Worm (Caenorhabditis elegans) whole organism, L4 larva: ENCODE measurements around the gene Y49E10.25.

Experiments
- F10B5.3 ChIP-seq: sonication (generic microtip); optimal IDR thresholded peaks from 2 replicates; lab custom pipeline; 2016; ENCODE audit warnings: mild to moderate bottlenecking, missing genetic modification characterization, missing compliant biosample characterization
- F44E2.7 ChIP-seq: fragments of 200-800 bp; sonication (Bioruptor generic); IDR thresholded peaks from 2 replicates; pipeline ENCODE4 v2.1.2; 2022; ENCODE audit warnings: missing genetic modification characterization, missing compliant biosample characterization
- F49E8.2 ChIP-seq: sonication (generic microtip); optimal IDR thresholded peaks from 2 replicates; lab custom pipeline; 2016; ENCODE audit warnings: missing compliant biosample characterization, mild to moderate bottlenecking, missing genetic modification characterization, borderline replicate concordance
- T20F7.1 ChIP-seq: fragments of 200-800 bp; sonication (Bioruptor generic); optimal IDR thresholded peaks from 2 replicates; lab custom pipeline; 2018; ENCODE audit warnings: mild to moderate bottlenecking, missing genetic modification characterization, missing compliant biosample characterization
- T26A8.4 ChIP-seq: fragments of 200-800 bp; sonication (Bioruptor generic); IDR thresholded peaks from 2 replicates; pipeline ENCODE4 v1.3.6; 2022; ENCODE audit warnings: missing genetic modification characterization, missing compliant biosample characterization
- Y105C5A.15 ChIP-seq: fragments of 200-800 bp; sonication (Bioruptor generic); IDR thresholded peaks from 2 replicates; pipeline ENCODE4 v1.3.6; 2022; ENCODE audit warnings: missing genetic modification characterization, missing compliant biosample characterization
- Y5F2A.4 ChIP-seq: fragments of 200-800 bp; sonication (Bioruptor generic); optimal IDR thresholded peaks from 2 replicates; lab custom pipeline; 2018; ENCODE audit warnings: mild to moderate bottlenecking, missing genetic modification characterization, missing compliant biosample characterization
- ZK337.2 ChIP-seq: fragments of 200-800 bp; sonication (Bioruptor generic); IDR thresholded peaks from 2 replicates; pipeline ENCODE4 v1.3.6; 2022; ENCODE audit warnings: missing genetic modification reagents, missing genetic modification characterization, missing compliant biosample characterization
- ZK546.5 ChIP-seq, 2 experiments: sonication (generic microtip); optimal IDR thresholded peaks; 2 replicates each; lab custom pipeline; 2017; ENCODE audit warnings: missing biosample characterization in 2 of 2, missing genetic modification characterization in 2 of 2
- aha-1 ChIP-seq: fragments of 150-350 bp; peaks from one replicate; lab custom pipeline; 2014; ENCODE audit warnings: missing biosample characterization, missing genetic modification characterization
- ama-1 ChIP-seq: fragments of 150-350 bp; optimal IDR thresholded peaks from 2 replicates; lab custom pipeline; 2014; ENCODE audit warnings: inconsistent platforms, mixed read lengths
- ces-1 ChIP-seq: fragments of 150-350 bp; sonication (generic microtip); optimal IDR thresholded peaks from 4 replicates; lab custom pipeline; 2014; ENCODE audit warnings: missing biosample characterization, missing genetic modification reagents, missing genetic modification characterization
- ctbp-1 ChIP-seq: fragments of 200-800 bp; sonication (Bioruptor generic); IDR thresholded peaks from 2 replicates; pipeline ENCODE4 v1.3.6; 2022; ENCODE audit warnings: missing genetic modification reagents, missing genetic modification characterization, missing compliant biosample characterization
- daf-16 ChIP-seq, 3 experiments: sonication (generic microtip); optimal IDR thresholded peaks; 2 replicates each; lab custom pipeline; 2016 to 2017; ENCODE audit warnings: missing genetic modification characterization in 3 of 3, missing genetic modification reagents in 3 of 3, mild to moderate bottlenecking in 2 of 3, missing compliant biosample characterization in 2 of 3, missing biosample characterization in 1 of 3, moderate library complexity in 1 of 3
- dmd-8 ChIP-seq: fragments of 200-800 bp; sonication (Bioruptor generic); IDR thresholded peaks from 2 replicates; pipeline ENCODE4 v1.3.6; 2022; ENCODE audit warnings: missing genetic modification characterization, missing compliant biosample characterization
- hif-1 ChIP-seq, 2 experiments: sonication (generic microtip); optimal IDR thresholded peaks; 2 replicates each; lab custom pipeline; 2016 to 2017; ENCODE audit warnings: missing compliant biosample characterization in 2 of 2, missing genetic modification characterization in 2 of 2, missing genetic modification reagents in 2 of 2, missing genotype in 2 of 2, mild to moderate bottlenecking in 1 of 2
- hlh-11 ChIP-seq: fragments of 200-800 bp; sonication (Bioruptor generic); optimal IDR thresholded peaks from 2 replicates; lab custom pipeline; 2018; ENCODE audit warnings: mild to moderate bottlenecking, missing genetic modification characterization, missing compliant biosample characterization
- hmg-1.1 ChIP-seq: fragments of 200-800 bp; sonication (Bioruptor generic); IDR thresholded peaks from 2 replicates; pipeline ENCODE4 v1.3.6; 2022; ENCODE audit warnings: missing genetic modification reagents, missing genetic modification characterization, missing compliant biosample characterization
- lin-1 ChIP-seq: fragments of 200-800 bp; sonication (Bioruptor generic); IDR thresholded peaks from 2 replicates; pipeline ENCODE4 v1.3.6; 2022; ENCODE audit warnings: missing genetic modification reagents, missing genetic modification characterization, missing compliant biosample characterization
- lin-13 ChIP-seq: fragments of 150-350 bp; optimal IDR thresholded peaks from 2 replicates; lab custom pipeline; 2014; ENCODE audit warnings: missing biosample characterization, missing genetic modification reagents, missing genetic modification characterization
- lin-15B ChIP-seq: fragments of 150-350 bp; sonication (generic microtip); optimal IDR thresholded peaks from 3 replicates; lab custom pipeline; 2014; ENCODE audit warnings: missing biosample characterization, missing genetic modification characterization
- lin-39 ChIP-seq: fragments of 150-350 bp; optimal IDR thresholded peaks from 2 replicates; lab custom pipeline; 2014; ENCODE audit warnings: missing biosample characterization, missing genetic modification reagents, missing genetic modification characterization
- lir-3 ChIP-seq: sonication (generic microtip); optimal IDR thresholded peaks from 2 replicates; lab custom pipeline; 2016; ENCODE audit warnings: mild to moderate bottlenecking, missing genetic modification characterization, missing compliant biosample characterization
- lsy-2 ChIP-seq, 2 experiments: fragments of 150-350 bp in 1 of 2; sonication (generic microtip) in 1 of 2; optimal IDR thresholded peaks; 2 replicates each; lab custom pipeline; 2014 to 2017; ENCODE audit warnings: missing biosample characterization in 2 of 2, missing genetic modification characterization in 2 of 2
- madf-5 ChIP-seq, 2 experiments: fragments of 200-800 bp; sonication (Bioruptor generic); IDR thresholded peaks; 2 replicates each; pipeline ENCODE4 v1.3.6; 2022; ENCODE audit warnings: missing compliant biosample characterization in 2 of 2, missing genetic modification characterization in 2 of 2
- mdl-1 ChIP-seq, 2 experiments: fragments of 150-350 bp in 1 of 2; sonication (generic microtip) in 1 of 2; optimal IDR thresholded peaks; 2 replicates each; lab custom pipeline; 2014 to 2017; ENCODE audit warnings: missing biosample characterization in 2 of 2, missing genetic modification characterization in 2 of 2
- mdt-29 ChIP-seq: fragments of 200-800 bp; sonication (Bioruptor generic); IDR thresholded peaks from 2 replicates; pipeline ENCODE4 v1.3.6; 2022; ENCODE audit warnings: missing genetic modification reagents, missing genetic modification characterization, missing compliant biosample characterization
- mxl-2 ChIP-seq: fragments of 200-800 bp; sonication (Bioruptor generic); conservative IDR thresholded peaks from 2 replicates; pipeline ENCODE4 v1.3.6; 2022; ENCODE audit warnings: missing genetic modification reagents, missing genetic modification characterization, missing compliant biosample characterization
- nhr-10 ChIP-seq: fragments of 150-350 bp; optimal IDR thresholded peaks from 2 replicates; lab custom pipeline; 2014; ENCODE audit warnings: missing biosample characterization, missing genetic modification characterization
- nhr-102 ChIP-seq: sonication (generic microtip); optimal IDR thresholded peaks from 2 replicates; lab custom pipeline; 2016; ENCODE audit warnings: mild to moderate bottlenecking, missing genetic modification characterization, moderate library complexity, missing compliant biosample characterization
- nhr-111 ChIP-seq: fragments of 200-800 bp; sonication (Bioruptor generic); optimal IDR thresholded peaks from 2 replicates; lab custom pipeline; 2018; ENCODE audit warnings: mild to moderate bottlenecking, missing genetic modification characterization, missing compliant biosample characterization
- nhr-237 ChIP-seq: sonication (generic microtip); optimal IDR thresholded peaks from 2 replicates; lab custom pipeline; 2017; ENCODE audit warnings: missing biosample characterization, missing genetic modification characterization
- nhr-28 ChIP-seq: fragments of 150-350 bp; optimal IDR thresholded peaks from 2 replicates; lab custom pipeline; 2014; ENCODE audit warnings: missing biosample characterization, missing genetic modification characterization
- nhr-42 ChIP-seq: fragments of 200-800 bp; sonication (Bioruptor generic); IDR thresholded peaks from 2 replicates; pipeline ENCODE4 v1.3.6; 2022; ENCODE audit warnings: missing genetic modification characterization, missing compliant biosample characterization
- nhr-6 ChIP-seq: fragments of 150-350 bp; optimal IDR thresholded peaks from 2 replicates; lab custom pipeline; 2014; ENCODE audit warnings: missing biosample characterization, missing genetic modification characterization
- nhr-76 ChIP-seq: fragments of 150-350 bp; optimal IDR thresholded peaks from 2 replicates; lab custom pipeline; 2014; ENCODE audit warnings: missing biosample characterization, missing genetic modification characterization
- pha-4 ChIP-seq, 2 experiments: fragments of 150-350 bp in 1 of 2; fragments of 200-800 bp in 1 of 2; sonication (Bioruptor generic) in 1 of 2; IDR thresholded peaks in 1 of 2; optimal IDR thresholded peaks in 1 of 2; 2 replicates each; pipeline versions ENCODE4 v1.3.6 to Lab custom; 2014 to 2022; ENCODE audit warnings: missing genetic modification characterization in 2 of 2, missing genetic modification reagents in 2 of 2, missing biosample characterization in 1 of 2, missing compliant biosample characterization in 1 of 2
- php-3 ChIP-seq: fragments of 200-800 bp; sonication (Bioruptor generic); IDR thresholded peaks from 2 replicates; pipeline ENCODE4 v1.3.6; 2022; ENCODE audit warnings: missing genetic modification reagents, missing genetic modification characterization, missing compliant biosample characterization
- rbr-2 ChIP-seq: sonication (generic microtip); optimal IDR thresholded peaks from 2 replicates; lab custom pipeline; 2016; ENCODE audit warnings: missing genotype, missing genetic modification characterization, missing compliant biosample characterization
- saeg-2 ChIP-seq: fragments of 200-800 bp; sonication (Bioruptor generic); IDR thresholded peaks from 2 replicates; pipeline ENCODE4 v1.3.6; 2022; ENCODE audit warnings: missing genetic modification reagents, missing genetic modification characterization, missing compliant biosample characterization
- sdz-12 ChIP-seq: fragments of 200-800 bp; sonication (Bioruptor generic); optimal IDR thresholded peaks from 2 replicates; lab custom pipeline; 2018; ENCODE audit warnings: mild to moderate bottlenecking, missing genetic modification characterization, missing compliant biosample characterization
- snpc-1.2 ChIP-seq: fragments of 200-800 bp; sonication (Bioruptor generic); IDR thresholded peaks from 2 replicates; pipeline ENCODE4 v1.3.6; 2022; ENCODE audit warnings: missing genetic modification reagents, missing genetic modification characterization, missing compliant biosample characterization
- spr-1 ChIP-seq: sonication (generic microtip); optimal IDR thresholded peaks from 2 replicates; lab custom pipeline; 2016; ENCODE audit warnings: mild to moderate bottlenecking, missing genetic modification characterization, missing compliant biosample characterization
- tag-97 ChIP-seq: fragments of 200-800 bp; sonication (Bioruptor generic); IDR thresholded peaks from 2 replicates; pipeline ENCODE4 v1.3.6; 2022; ENCODE audit warnings: missing genetic modification characterization, missing compliant biosample characterization
- unc-130 ChIP-seq: sonication (generic microtip); optimal IDR thresholded peaks from 2 replicates; lab custom pipeline; 2016; ENCODE audit warnings: missing genetic modification reagents, missing genetic modification characterization, missing compliant biosample characterization
- unc-39 ChIP-seq: sonication (generic microtip); optimal IDR thresholded peaks from 2 replicates; lab custom pipeline; 2017; ENCODE audit warnings: missing biosample characterization, missing genetic modification characterization
- unc-62 ChIP-seq, 3 experiments: fragments of 150-350 bp in 1 of 3; sonication (generic microtip); optimal IDR thresholded peaks in 2 of 3; peaks in 1 of 3; 1 replicate in 1 of 3; 2 replicates in 2 of 3; lab custom pipeline; 2014 to 2017; ENCODE audit warnings: missing biosample characterization in 3 of 3, missing genetic modification characterization in 3 of 3, missing genetic modification reagents in 3 of 3, missing genotype in 1 of 3
- vab-7 ChIP-seq: fragments of 200-800 bp; sonication (Bioruptor generic); IDR thresholded peaks from 2 replicates; pipeline ENCODE4 v1.3.6; 2022; ENCODE audit warnings: missing genetic modification reagents, missing genetic modification characterization, missing compliant biosample characterization
- zag-1 ChIP-seq: fragments of 150-350 bp; optimal IDR thresholded peaks from 2 replicates; lab custom pipeline; 2014; ENCODE audit warnings: missing biosample characterization, missing genetic modification characterization
- zip-2 ChIP-seq: fragments of 150-350 bp; optimal IDR thresholded peaks from 2 replicates; lab custom pipeline; 2014; ENCODE audit warnings: missing biosample characterization, missing genetic modification characterization
- ztf-7 ChIP-seq: fragments of 150-350 bp; optimal IDR thresholded peaks from 2 replicates; lab custom pipeline; 2014; ENCODE audit warnings: missing biosample characterization, missing genetic modification characterization

Gene Y49E10.25

ce11 chrIII:12453315-12453714 lies 38.6 kb downstream of the Y49E10.25 start, which contains the start of gene ani-1:
ani-1 (minus strand) TSS chrIII:12453375.
- TF ChIP-seq lin-15B (tag; lab: Kevin White, UChicago) (no peak), mdt-29 (GFP tag; lab: Robert Waterston, UW) (no peak), lir-3 (tag; lab: Kevin White, UChicago) (no peak), lin-13 (peak; percentile 40), hmg-1.1 (GFP tag; lab: Robert Waterston, UW) (peak; percentile 40; the same call in 1 of the 2 replicates), rbr-2 (tag; lab: Kevin White, UChicago) (peak; percentile 36), nhr-10 (tag; lab: Kevin White, UChicago) (no peak), nhr-111 (no peak), nhr-28 (tag; lab: Kevin White, UChicago) (no peak), Y5F2A.4 (no peak), unc-130 (GFP tag; lab: Kevin White, UChicago) (peak; percentile 86), snpc-1.2 (GFP tag; lab: Robert Waterston, UW) (peak; percentile 30; the same call in 1 of the 2 replicates), lin-39 (tag; lab: Kevin White, UChicago) (no peak), lsy-2 (tag; optimal IDR thresholded peaks at IDR 0.05; lab: Kevin White, UChicago) (peak in 1 of 2 experiments; percentile 86), ztf-7 (no peak), ZK546.5 (tag; optimal IDR thresholded peaks at IDR 0.05; lab: Kevin White, UChicago) (no peak), T20F7.1 (GFP tag; lab: Kevin White, UChicago) (no peak), F10B5.3 (tag; lab: Kevin White, UChicago) (no peak), Y105C5A.15 (GFP tag; lab: Robert Waterston, UW) (no peak), mdl-1 (tag; optimal IDR thresholded peaks at IDR 0.05; lab: Kevin White, UChicago) (no peak), sdz-12 (no peak), php-3 (GFP tag; lab: Robert Waterston, UW) (no peak), zip-2 (tag; lab: Kevin White, UChicago) (no peak), dmd-8 (GFP tag; lab: Robert Waterston, UW) (no peak), hif-1 (tag; optimal IDR thresholded peaks at IDR 0.05; lab: Kevin White, UChicago) (peak in 1 of 2 experiments; percentile 33), nhr-102 (tag; lab: Kevin White, UChicago) (peak; percentile 14), nhr-6 (tag; lab: Kevin White, UChicago) (peak; percentile 63), ces-1 (GFP tag; lab: Kevin White, UChicago) (no peak), vab-7 (GFP tag; lab: Robert Waterston, UW) (no peak), nhr-42 (GFP tag; lab: Robert Waterston, UW) (no peak), T26A8.4 (GFP tag; lab: Robert Waterston, UW) (0 out of 2 replicates have a peak, but pooled peaks have one; percentile 18), mxl-2 (no peak), madf-5 (GFP tag; IDR thresholded peaks at IDR 0.05; lab: Robert Waterston, UW) (no peak), F44E2.7 (no peak), ctbp-1 (no peak), nhr-76 (tag; lab: Kevin White, UChicago) (no peak), pha-4 (GFP tag; IDR thresholded peaks at IDR 0.05; lab: Robert Waterston, UW) (0 out of 2 replicates have a peak, but pooled peaks have one; percentile 49), pha-4 (tag; optimal IDR thresholded peaks at IDR 0.05; lab: Kevin White, UChicago) (no peak), lin-1 (GFP tag; lab: Robert Waterston, UW) (no peak), F49E8.2 (tag; lab: Kevin White, UChicago) (peak; percentile 31), unc-62 (GFP tag; optimal IDR thresholded peaks at IDR 0.05 in 1 of 2; lab: Kevin White, UChicago) (no peak), unc-62 (tag; optimal IDR thresholded peaks at IDR 0.05; lab: Kevin White, UChicago) (no peak), hlh-11 (no peak), aha-1 (tag; lab: Kevin White, UChicago) (peak; percentile 81), ZK337.2 (GFP tag; lab: Robert Waterston, UW) (no peak), spr-1 (tag; lab: Kevin White, UChicago) (peak; percentile 10), saeg-2 (no peak), daf-16 (GFP tag; optimal IDR thresholded peaks at IDR 0.05; lab: Kevin White, UChicago) (no peak), daf-16 (tag; optimal IDR thresholded peaks at IDR 0.05; lab: Kevin White, UChicago) (no peak), unc-39 (no peak), nhr-237 (tag; lab: Kevin White, UChicago) (no peak), ama-1 (lab: Kevin White, UChicago) (peak; percentile 92), tag-97 (GFP tag; lab: Robert Waterston, UW) (no peak), zag-1 (tag; lab: Kevin White, UChicago) (no peak)
